Worm (Caenorhabditis elegans) whole organism, L3 larva: ENCODE results near the gene Y38F2AR.10.
A peak's percentile ranks its signal among the peaks of the same experiment; 100 is the strongest.

Experiments used
- aly-2 ChIP-seq: fragments of 150-350 bp; optimal IDR thresholded peaks from 2 replicates; lab custom pipeline; 2014; ENCODE audit warnings: missing biosample characterization, missing genetic modification characterization
- ama-1 ChIP-seq: fragments of 150-350 bp; optimal IDR thresholded peaks from 2 replicates; lab custom pipeline; 2018
- ceh-16 ChIP-seq: sonication (generic microtip); optimal IDR thresholded peaks from 2 replicates; lab custom pipeline; 2017; ENCODE audit warnings: missing biosample characterization, missing genetic modification characterization
- ceh-28 ChIP-seq: fragments of 150-350 bp; optimal IDR thresholded peaks from 2 replicates; lab custom pipeline; 2014; ENCODE audit warnings: missing biosample characterization, missing genetic modification reagents, missing genetic modification characterization
- ceh-82 ChIP-seq: fragments of 150-350 bp; optimal IDR thresholded peaks from 2 replicates; lab custom pipeline; 2014; ENCODE audit warnings: missing biosample characterization, missing genetic modification characterization
- ceh-9 ChIP-seq: sonication (generic microtip); optimal IDR thresholded peaks from 2 replicates; lab custom pipeline; 2018; ENCODE audit warnings: missing biosample characterization, missing genetic modification characterization
- daf-12 ChIP-seq: fragments of 150-350 bp; optimal IDR thresholded peaks from 2 replicates; lab custom pipeline; 2014; ENCODE audit warnings: missing biosample characterization, missing genetic modification reagents, missing genetic modification characterization
- egl-5 ChIP-seq: fragments of 150-350 bp; optimal IDR thresholded peaks from 2 replicates; lab custom pipeline; 2017; ENCODE audit warnings: missing biosample characterization, missing genetic modification reagents, missing genetic modification characterization, inconsistent platforms
- elt-1 ChIP-seq: fragments of 150-350 bp; optimal IDR thresholded peaks from 2 replicates; lab custom pipeline; 2014; ENCODE audit warnings: missing biosample characterization, missing genetic modification characterization
- elt-2 ChIP-seq: sonication (generic microtip); optimal IDR thresholded peaks from 2 replicates; lab custom pipeline; 2016; ENCODE audit warnings: missing genetic modification reagents, mild to moderate bottlenecking, missing genetic modification characterization, missing compliant biosample characterization
- eor-1 ChIP-seq, 2 experiments: fragments of 150-350 bp; optimal IDR thresholded peaks; 2 replicates each; lab custom pipeline; 2014 to 2018; ENCODE audit warnings: missing biosample characterization in 2 of 2, missing genetic modification characterization in 2 of 2
- fkh-10 ChIP-seq: sonication (generic microtip); optimal IDR thresholded peaks from 2 replicates; lab custom pipeline; 2017; ENCODE audit warnings: missing biosample characterization, missing genetic modification reagents, missing genetic modification characterization
- fkh-2 ChIP-seq: fragments of 150-350 bp; optimal IDR thresholded peaks from 2 replicates; lab custom pipeline; 2014; ENCODE audit warnings: missing biosample characterization, missing genetic modification reagents, missing genetic modification characterization
- fos-1 ChIP-seq: fragments of 150-350 bp; optimal IDR thresholded peaks from 2 replicates; lab custom pipeline; 2014; ENCODE audit warnings: missing biosample characterization, missing genetic modification characterization
- lin-39 ChIP-seq: fragments of 150-350 bp; optimal IDR thresholded peaks from 2 replicates; lab custom pipeline; 2018; ENCODE audit warnings: missing biosample characterization, missing genetic modification reagents, missing genetic modification characterization
- lsy-12 ChIP-seq: sonication (generic microtip); optimal IDR thresholded peaks from 2 replicates; lab custom pipeline; 2016; ENCODE audit warnings: mild to moderate bottlenecking, missing genetic modification characterization, missing compliant biosample characterization
- mml-1 ChIP-seq: fragments of 150-350 bp; sonication (generic microtip); optimal IDR thresholded peaks from 3 replicates; lab custom pipeline; 2014; ENCODE audit warnings: missing biosample characterization, missing genetic modification characterization
- nhr-11 ChIP-seq: fragments of 150-350 bp; optimal IDR thresholded peaks from 2 replicates; lab custom pipeline; 2014; ENCODE audit warnings: missing biosample characterization, missing genetic modification characterization
- nhr-12 ChIP-seq: fragments of 150-350 bp; optimal IDR thresholded peaks from 2 replicates; lab custom pipeline; 2014; ENCODE audit warnings: missing biosample characterization, missing genetic modification characterization
- nhr-23 ChIP-seq: fragments of 150-350 bp; optimal IDR thresholded peaks from 2 replicates; lab custom pipeline; 2014; ENCODE audit warnings: missing biosample characterization, missing genetic modification reagents, missing genetic modification characterization
- nhr-28 ChIP-seq: fragments of 150-350 bp; optimal IDR thresholded peaks from 2 replicates; lab custom pipeline; 2014; ENCODE audit warnings: missing biosample characterization, missing genetic modification characterization
- nhr-43 ChIP-seq: sonication (generic microtip); optimal IDR thresholded peaks from 2 replicates; lab custom pipeline; 2016; ENCODE audit warnings: mild to moderate bottlenecking, missing genetic modification characterization, missing compliant biosample characterization; ENCODE audit not compliant: poor library complexity, severe bottlenecking
- nhr-67 ChIP-seq: fragments of 150-350 bp; optimal IDR thresholded peaks from 2 replicates; lab custom pipeline; 2014; ENCODE audit warnings: missing biosample characterization, missing genetic modification characterization
- nhr-76 ChIP-seq: fragments of 150-350 bp; sonication (generic microtip); optimal IDR thresholded peaks from 5 replicates; lab custom pipeline; 2014; ENCODE audit warnings: missing biosample characterization, missing genetic modification characterization
- nhr-77 ChIP-seq: fragments of 150-350 bp; optimal IDR thresholded peaks from 2 replicates; lab custom pipeline; 2014; ENCODE audit warnings: missing biosample characterization, missing genetic modification characterization
- sea-2 ChIP-seq: fragments of 150-350 bp; sonication (generic microtip); optimal IDR thresholded peaks from 4 replicates; lab custom pipeline; 2014; ENCODE audit warnings: missing biosample characterization, missing genetic modification reagents, missing genetic modification characterization
- skn-1 ChIP-seq: fragments of 150-350 bp; optimal IDR thresholded peaks from 2 replicates; lab custom pipeline; 2014; ENCODE audit warnings: missing biosample characterization, missing genetic modification characterization
- tbx-2 ChIP-seq: sonication (generic microtip); optimal IDR thresholded peaks from 2 replicates; lab custom pipeline; 2016; ENCODE audit warnings: mild to moderate bottlenecking, missing genetic modification characterization, missing compliant biosample characterization
- unc-39 ChIP-seq: sonication (generic microtip); optimal IDR thresholded peaks from 4 replicates; lab custom pipeline; 2017; ENCODE audit warnings: missing biosample characterization, missing genetic modification characterization
- zag-1 ChIP-seq: fragments of 150-350 bp; optimal IDR thresholded peaks from 2 replicates; lab custom pipeline; 2014; ENCODE audit warnings: missing biosample characterization, missing genetic modification characterization
- ztf-11 ChIP-seq: fragments of 150-350 bp; optimal IDR thresholded peaks from 2 replicates; lab custom pipeline; 2014; ENCODE audit warnings: missing biosample characterization, missing genetic modification characterization
- ztf-4 ChIP-seq: fragments of 150-350 bp; optimal IDR thresholded peaks from 2 replicates; lab custom pipeline; 2014; ENCODE audit warnings: missing biosample characterization, missing genetic modification characterization

Y38F2AR.10 gene

DNA sequence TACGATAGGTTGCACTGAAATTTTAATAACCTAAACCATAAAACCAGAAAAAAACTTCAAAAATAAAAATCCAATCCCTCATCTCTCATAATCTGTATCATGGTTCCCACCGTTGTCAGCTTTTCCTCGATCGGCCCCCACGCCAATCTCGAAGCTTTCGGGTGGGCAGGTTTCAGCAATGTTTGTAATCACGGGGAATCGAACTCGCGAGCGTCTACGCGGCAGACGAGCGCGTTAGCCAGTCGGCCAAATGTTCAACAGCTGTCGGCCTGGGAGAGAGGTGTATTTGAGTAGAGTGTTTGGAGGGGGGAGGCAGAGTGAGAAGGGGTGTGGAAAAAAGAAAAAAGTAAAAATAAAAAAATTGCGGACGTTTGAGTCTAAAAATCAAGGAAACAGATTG lies 9.1 kb upstream of the Y38F2AR.10 start (continued):
- TF ChIP-seq lsy-12 (tag; lab: Kevin White, UChicago) (peak; percentile 60), nhr-28 (no peak), lin-39 (peak; percentile 93), fos-1 (tag; lab: Kevin White, UChicago) (peak; percentile 44), nhr-76 (tag; lab: Kevin White, UChicago) (no peak), elt-2 (tag; lab: Kevin White, UChicago) (peak; percentile 46), tbx-2 (tag; lab: Kevin White, UChicago) (peak; percentile 73), egl-5 (tag; lab: Kevin White, UChicago) (peak; percentile 15), nhr-43 (tag; lab: Kevin White, UChicago) (peak; percentile 74), mml-1 (tag; lab: Kevin White, UChicago) (no peak)

DNA sequence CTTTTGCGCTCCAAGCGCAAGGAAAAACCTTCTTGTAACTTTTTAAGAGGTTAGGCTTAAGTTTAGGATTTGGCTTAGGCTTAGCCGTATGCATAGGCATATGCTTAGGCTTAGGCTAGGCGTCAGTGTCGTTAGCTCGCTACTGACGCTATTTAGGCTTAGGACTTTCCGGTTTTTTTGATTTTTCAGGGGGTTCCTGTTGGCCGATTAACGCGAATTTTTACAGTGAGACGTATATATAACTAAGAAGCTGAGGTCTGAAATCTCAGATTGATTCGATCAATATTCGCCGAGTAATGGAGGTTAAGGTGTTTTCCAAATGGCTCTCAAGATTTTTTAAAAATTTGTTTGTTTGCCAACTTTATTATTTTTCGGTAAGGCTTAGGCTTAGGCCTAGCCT lies 8.4 kb upstream of the Y38F2AR.10 start:
- no peak for TF ChIP-seq skn-1 (tag; lab: Kevin White, UChicago)

DNA sequence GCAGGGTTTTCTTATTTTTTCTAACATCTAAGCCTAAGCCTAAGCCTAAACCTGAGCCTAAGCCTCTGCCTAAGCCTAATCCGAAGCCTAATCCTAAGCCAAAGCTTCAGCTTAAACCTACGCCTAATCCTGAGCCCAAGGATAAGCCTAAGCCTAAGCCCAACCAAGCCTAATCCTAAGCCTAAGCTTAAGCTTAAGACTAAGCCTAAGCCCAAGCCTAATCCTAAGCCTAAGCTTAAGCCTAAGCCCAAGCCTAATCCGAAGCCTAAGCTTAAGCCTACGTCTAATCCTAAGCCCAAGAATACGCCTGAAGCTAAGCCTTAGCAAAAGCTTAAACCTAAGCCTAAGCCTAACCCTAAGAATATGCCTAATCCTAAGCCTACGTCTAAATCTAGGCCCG lies 4.1 kb upstream of the Y38F2AR.10 start:
- no peak for TF ChIP-seq sea-2 (GFP tag; lab: Kevin White, UChicago)
- no peak for TF ChIP-seq eor-1 (tag; optimal IDR thresholded peaks at IDR 0.05; lab: Kevin White, UChicago)
- no peak for TF ChIP-seq unc-39
- no peak for TF ChIP-seq nhr-23
- no peak for TF ChIP-seq fkh-10 (GFP tag; lab: Kevin White, UChicago)
- no peak for TF ChIP-seq ztf-4 (tag; lab: Kevin White, UChicago)
- TF ChIP-seq skn-1 (tag; lab: Kevin White, UChicago) = no peak
- no peak for TF ChIP-seq fkh-2 (tag; lab: Kevin White, UChicago)
- TF ChIP-seq ztf-11 (tag; lab: Kevin White, UChicago) = no peak
- no peak for TF ChIP-seq nhr-67
- no peak for TF ChIP-seq ceh-28 (tag; lab: Kevin White, UChicago)
- TF ChIP-seq elt-1 (tag; lab: Kevin White, UChicago) = no peak
- TF ChIP-seq aly-2 = no peak
- TF ChIP-seq zag-1 (tag; lab: Kevin White, UChicago) = no peak
- TF ChIP-seq ceh-82 (tag; lab: Kevin White, UChicago) = no peak

DNA sequence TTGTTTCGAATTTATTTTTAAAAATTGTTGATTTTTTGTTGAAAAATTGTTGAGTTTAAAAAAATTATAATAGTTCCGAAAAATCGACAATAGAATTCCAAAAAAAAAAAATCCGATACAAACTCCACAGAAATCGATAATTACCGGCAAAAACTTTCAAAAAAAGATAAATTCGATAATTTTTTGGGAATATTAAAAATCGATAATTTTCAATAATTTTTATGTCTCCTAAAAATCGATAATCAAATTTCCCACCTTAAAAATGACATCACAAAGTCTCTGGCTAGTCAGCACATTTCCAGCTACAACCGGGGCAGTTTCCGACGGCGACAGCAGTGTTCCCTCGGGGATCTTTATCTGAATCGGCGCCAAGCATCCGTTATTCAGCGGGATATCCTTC lies 1.3 kb upstream of the Y38F2AR.10 start:
- TF ChIP-seq nhr-11 (tag; lab: Kevin White, UChicago) = no peak
- peak; percentile 74 for TF ChIP-seq ceh-28 (tag; lab: Kevin White, UChicago)
- TF ChIP-seq fkh-2 (tag; lab: Kevin White, UChicago) = no peak
- TF ChIP-seq elt-1 (tag; lab: Kevin White, UChicago) = no peak
- TF ChIP-seq, all 47 proteins: peak for 1

DNA sequence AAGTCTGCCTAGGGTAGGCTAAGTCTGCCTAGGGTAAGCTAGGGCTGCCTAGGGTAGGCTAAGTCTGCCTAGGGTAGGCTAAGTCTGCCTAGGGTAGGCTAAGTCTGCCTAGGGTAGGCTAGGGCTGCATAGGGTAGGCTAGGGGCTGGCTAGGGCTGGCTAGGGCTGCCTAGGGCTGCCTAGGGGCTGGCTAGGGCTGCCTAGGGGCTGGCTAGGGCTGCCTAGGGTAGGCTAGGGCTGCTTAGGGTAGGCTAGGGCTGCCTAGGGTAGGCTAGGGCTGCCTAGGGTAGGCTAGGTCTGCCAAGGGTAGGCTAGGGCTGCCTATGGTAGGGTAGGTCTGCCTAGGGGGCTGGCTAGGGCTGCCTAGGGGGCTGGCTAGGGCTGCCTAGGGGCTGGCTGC lies 1.0 kb downstream of the Y38F2AR.10 start:
- no peak for TF ChIP-seq ceh-16 (tag; lab: Kevin White, UChicago)
- TF ChIP-seq, all 47 proteins: peak for 0

DNA sequence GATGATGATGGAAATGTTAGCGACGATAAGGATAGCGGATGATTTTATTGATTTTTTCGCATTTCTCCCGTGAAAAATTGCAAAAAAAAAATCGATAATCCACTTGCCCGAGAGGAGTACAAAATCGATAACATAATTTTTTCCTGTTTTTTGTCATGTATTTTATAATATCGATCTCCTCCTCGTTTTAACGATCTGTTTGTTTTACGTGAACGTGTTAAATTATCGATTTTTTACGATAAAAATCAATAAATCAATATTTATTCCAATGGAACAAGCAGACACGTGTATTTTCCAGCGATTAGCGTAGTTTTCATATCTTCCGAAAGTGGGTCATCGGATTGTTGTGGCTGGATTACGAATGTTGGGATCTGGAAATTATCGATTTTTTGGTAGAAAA lies 3.3 kb downstream of the Y38F2AR.10 start:
- no peak for TF ChIP-seq zag-1 (tag; lab: Kevin White, UChicago)
- TF ChIP-seq ama-1 = no peak
- TF ChIP-seq nhr-77 (tag; lab: Kevin White, UChicago) = no peak
- TF ChIP-seq nhr-12 (tag; lab: Kevin White, UChicago) = no peak
- TF ChIP-seq egl-5 (tag; lab: Kevin White, UChicago) = no peak
- no peak for TF ChIP-seq ceh-9 (tag; lab: Kevin White, UChicago)
- no peak for TF ChIP-seq daf-12 (tag; lab: Kevin White, UChicago)
- peak; percentile 96 for TF ChIP-seq ceh-28 (tag; lab: Kevin White, UChicago)
- TF ChIP-seq, all 47 proteins: peak for 1

DNA sequence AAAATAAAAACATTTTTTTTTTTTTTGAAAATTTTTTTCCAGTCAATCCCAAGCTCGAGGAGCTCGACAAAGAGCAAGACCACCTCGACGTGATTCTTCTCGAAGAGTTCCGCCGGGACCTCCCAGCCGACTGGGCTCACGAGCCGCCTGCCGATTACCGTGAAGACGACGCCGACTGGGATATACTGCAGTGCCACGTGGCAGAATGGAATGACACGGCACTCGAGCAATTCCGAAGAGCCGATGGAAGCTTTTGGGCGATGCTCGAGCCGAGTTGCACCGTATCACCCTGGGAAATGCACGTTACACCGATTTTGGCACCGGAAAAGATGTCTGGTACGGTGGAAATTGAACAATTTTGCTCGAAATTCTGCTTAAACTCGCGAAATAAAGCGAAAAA lies 6.3 kb downstream of the Y38F2AR.10 start:
- TF ChIP-seq fkh-2 (tag; lab: Kevin White, UChicago) (no peak), egl-5 (tag; lab: Kevin White, UChicago) (no peak)
